Worm (Caenorhabditis elegans) whole organism, midembryonic: ENCODE results near the gene R02D1.2.

Experiments
- T22C8.4 ChIP-seq: fragments of 200-800 bp; sonication (Bioruptor generic); IDR thresholded peaks from 2 replicates; pipeline ENCODE4 v1.3.6; 2022; ENCODE audit warnings: missing genetic modification characterization, missing compliant biosample characterization
- cog-1 ChIP-seq: sonication (generic microtip); optimal IDR thresholded peaks from 2 replicates; lab custom pipeline; 2016; ENCODE audit warnings: missing genetic modification characterization, missing compliant biosample characterization
- klf-2 ChIP-seq: fragments of 200-800 bp; sonication (Bioruptor generic); conservative IDR thresholded peaks from 2 replicates; pipeline ENCODE4 v1.3.6; 2022; ENCODE audit warnings: missing genetic modification reagents, missing genetic modification characterization, missing compliant biosample characterization
- ref-1 ChIP-seq: fragments of 200-800 bp; sonication (Bioruptor generic); conservative IDR thresholded peaks from 2 replicates; pipeline ENCODE4 v1.3.6; 2022; ENCODE audit warnings: missing genetic modification reagents, missing genetic modification characterization, missing compliant biosample characterization
- ztf-23 ChIP-seq: fragments of 200-800 bp; sonication (Bioruptor generic); IDR thresholded peaks from 2 replicates; pipeline ENCODE4 v1.3.6; 2022; ENCODE audit warnings: missing genetic modification reagents, missing genetic modification characterization, missing compliant biosample characterization

DNA sequence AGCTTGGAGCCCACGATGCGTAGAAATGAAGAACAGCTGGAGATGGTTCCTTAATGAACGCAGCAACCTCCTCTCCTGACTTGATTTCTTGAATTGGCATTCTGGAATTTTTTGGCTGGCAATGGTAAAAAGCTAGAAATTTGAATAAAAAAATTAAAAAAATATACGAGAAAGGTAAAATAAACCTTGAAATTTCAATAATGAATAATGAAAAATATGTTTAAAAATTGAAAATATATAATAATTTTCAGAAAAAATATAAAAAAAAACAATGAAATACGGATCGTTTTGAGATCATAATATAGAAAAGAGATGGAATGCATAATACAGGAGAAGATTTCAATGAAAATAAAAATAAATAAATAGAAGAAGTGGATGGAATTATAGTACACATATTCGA is 18.6 kb upstream of the R02D1.2 start, which contains the start of gene glrx-3:
- TF ChIP-seq cog-1 (no peak), ref-1 (GFP tag; lab: Robert Waterston, UW) (no peak), T22C8.4 (GFP tag; lab: Robert Waterston, UW) (no peak), ztf-23 (GFP tag; lab: Robert Waterston, UW) (no peak), klf-2 (GFP tag; lab: Robert Waterston, UW) (no peak)
